Worm (Caenorhabditis elegans) whole organism, L4 larva: ENCODE measurements around the gene R09E10.8.

Source experiments
- F26F4.8 ChIP-seq: fragments of 200-800 bp; sonication (Bioruptor generic); conservative IDR thresholded peaks from 2 replicates; pipeline ENCODE4 v1.3.6; 2022; ENCODE audit warnings: missing genetic modification characterization, missing compliant biosample characterization
- F49E8.2 ChIP-seq: sonication (generic microtip); optimal IDR thresholded peaks from 2 replicates; lab custom pipeline; 2016; ENCODE audit warnings: missing compliant biosample characterization, mild to moderate bottlenecking, missing genetic modification characterization, borderline replicate concordance

ce11 chrIV:10295084-10295483, 15.1 kb downstream of the R09E10.8 start, which contains the start of gene R09E10.13:
- TF ChIP-seq F49E8.2 (tag; lab: Kevin White, UChicago): no peak
- no peak for TF ChIP-seq F26F4.8 (GFP tag; lab: Robert Waterston, UW)
